Fruit fly (Drosophila melanogaster) whole organism, embryonic: ENCODE measurements around the gene Spn28B.

Experiments used
- Bgb ChIP-seq: fragments of 200-800 bp; sonication (Bioruptor generic); IDR thresholded peaks from 2 replicates; pipeline ENCODE4 v1.3.6; 2022; ENCODE audit warnings: missing biosample characterization, missing genetic modification characterization; ENCODE audit not compliant: partially characterized antibody
- CG10147 ChIP-seq: fragments of 200-800 bp; sonication (Bioruptor generic); optimal IDR thresholded peaks from 2 replicates; lab custom pipeline; 2019; ENCODE audit warnings: missing biosample characterization, mild to moderate bottlenecking, missing genetic modification characterization, moderate library complexity
- CG11560 ChIP-seq: fragments of 200-800 bp; sonication (Bioruptor generic); IDR thresholded peaks from 3 replicates; pipeline ENCODE4 v1.3.6; 2022; ENCODE audit warnings: missing biosample characterization, missing genetic modification characterization
- CG13296 ChIP-seq: fragments of 200-800 bp; sonication (Bioruptor generic); optimal IDR thresholded peaks from 3 replicates; lab custom pipeline; 2018; ENCODE audit warnings: missing biosample characterization, mild to moderate bottlenecking, missing genetic modification characterization
- CG13624 ChIP-seq: fragments of 200-800 bp; sonication (Bioruptor generic); optimal IDR thresholded peaks from 2 replicates; lab custom pipeline; 2016; ENCODE audit warnings: missing biosample characterization, missing genetic modification characterization
- CG13894 ChIP-seq: fragments of 200-800 bp; sonication (Bioruptor generic); optimal IDR thresholded peaks from 3 replicates; lab custom pipeline; 2018; ENCODE audit warnings: missing biosample characterization, mild to moderate bottlenecking, missing genetic modification characterization, moderate library complexity
- CG1529 ChIP-seq: fragments of 200-800 bp; sonication (Bioruptor generic); optimal IDR thresholded peaks from 3 replicates; lab custom pipeline; 2018; ENCODE audit warnings: missing biosample characterization, missing genetic modification characterization
- CG17361 ChIP-seq: fragments of 200-800 bp; sonication (Bioruptor generic); IDR thresholded peaks from 3 replicates; pipeline ENCODE4 v1.3.6; 2022; ENCODE audit warnings: missing biosample characterization, missing genetic modification characterization
- CG17829 ChIP-seq: fragments of 200-800 bp; optimal IDR thresholded peaks from 2 replicates; lab custom pipeline; 2019; ENCODE audit warnings: missing biosample characterization, mild to moderate bottlenecking, missing genetic modification characterization, moderate library complexity
- CG17912 ChIP-seq: fragments of 200-800 bp; sonication (Bioruptor generic); optimal IDR thresholded peaks from 2 replicates; lab custom pipeline; 2018; ENCODE audit warnings: missing biosample characterization, mild to moderate bottlenecking, missing genetic modification characterization
- CG1792 ChIP-seq: fragments of 200-800 bp; sonication (Bioruptor generic); optimal IDR thresholded peaks from 2 replicates; lab custom pipeline; 2016; ENCODE audit warnings: missing biosample characterization, missing genetic modification characterization
- CG18599 ChIP-seq: fragments of 200-800 bp; sonication (Bioruptor generic); optimal IDR thresholded peaks from 3 replicates; lab custom pipeline; 2017; ENCODE audit warnings: missing biosample characterization, missing genetic modification characterization, mild to moderate bottlenecking, moderate library complexity, missing genetic modification reagents
- CG2199 ChIP-seq: fragments of 200-800 bp; sonication (Bioruptor generic); IDR thresholded peaks from 3 replicates; pipeline ENCODE4 v1.3.6; 2022; ENCODE audit warnings: missing biosample characterization, missing genetic modification characterization
- CG2712 ChIP-seq: fragments of 200-800 bp; optimal IDR thresholded peaks from 3 replicates; lab custom pipeline; 2019; ENCODE audit warnings: missing biosample characterization, mild to moderate bottlenecking, missing genetic modification characterization, moderate library complexity
- CG3847 ChIP-seq: fragments of 200-800 bp; sonication (Bioruptor generic); IDR thresholded peaks from 2 replicates; pipeline ENCODE4 v1.3.6; 2022; ENCODE audit warnings: missing biosample characterization, missing genetic modification characterization
- CG42726 ChIP-seq: fragments of 200-800 bp; sonication (Bioruptor generic); IDR thresholded peaks from 2 replicates; pipeline ENCODE4 v1.3.6; 2022; ENCODE audit warnings: missing biosample characterization, missing genetic modification characterization; ENCODE audit not compliant: partially characterized antibody
- CG6254 ChIP-seq: fragments of 200-800 bp; sonication (Bioruptor generic); optimal IDR thresholded peaks from 3 replicates; lab custom pipeline; 2017; ENCODE audit warnings: mild to moderate bottlenecking, missing biosample characterization, missing genetic modification reagents, missing genetic modification characterization
- CG6689 ChIP-seq: fragments of 200-800 bp; sonication (Bioruptor generic); IDR thresholded peaks from 2 replicates; pipeline ENCODE4 v1.3.6; 2022; ENCODE audit warnings: missing biosample characterization, missing genetic modification characterization
- CG7372 ChIP-seq: fragments of 200-800 bp; sonication (Bioruptor generic); IDR thresholded peaks from 2 replicates; pipeline ENCODE4 v1.3.6; 2022; ENCODE audit warnings: missing biosample characterization, missing genetic modification characterization
- CG7786 ChIP-seq: fragments of 200-800 bp; sonication (Bioruptor generic); optimal IDR thresholded peaks from 2 replicates; lab custom pipeline; 2016; ENCODE audit warnings: missing biosample characterization, missing genetic modification characterization
- CG8281 ChIP-seq: fragments of 200-800 bp; sonication (Bioruptor generic); optimal IDR thresholded peaks from 2 replicates; lab custom pipeline; 2018; ENCODE audit warnings: missing biosample characterization, mild to moderate bottlenecking, missing genetic modification characterization, moderate library complexity
- CG8924 ChIP-seq: fragments of 200-800 bp; optimal IDR thresholded peaks from 3 replicates; lab custom pipeline; 2019; ENCODE audit warnings: missing biosample characterization, mild to moderate bottlenecking, missing genetic modification characterization, moderate library complexity
- CG9817 ChIP-seq: fragments of 200-800 bp; sonication (Bioruptor generic); optimal IDR thresholded peaks from 2 replicates; lab custom pipeline; 2018; ENCODE audit warnings: missing biosample characterization, mild to moderate bottlenecking, missing genetic modification characterization, moderate library complexity
- CoRest ChIP-seq: fragments of 200-800 bp; sonication (Bioruptor generic); optimal IDR thresholded peaks from 3 replicates; lab custom pipeline; 2018; ENCODE audit warnings: missing biosample characterization, mild to moderate bottlenecking, missing genetic modification characterization, moderate library complexity
- Hand ChIP-seq: fragments of 200-800 bp; sonication (Bioruptor generic); optimal IDR thresholded peaks from 2 replicates; lab custom pipeline; 2017; ENCODE audit warnings: mild to moderate bottlenecking, missing biosample characterization, missing genetic modification reagents, missing genetic modification characterization
- Kr ChIP-seq: fragments of 200-800 bp; sonication (Bioruptor generic); optimal IDR thresholded peaks from 2 replicates; lab custom pipeline; 2017; ENCODE audit warnings: missing biosample characterization, mild to moderate bottlenecking, missing genetic modification characterization
- Max ChIP-seq: fragments of 200-800 bp; sonication (Bioruptor generic); optimal IDR thresholded peaks from 2 replicates; lab custom pipeline; 2016; ENCODE audit warnings: missing biosample characterization, mild to moderate bottlenecking, missing genetic modification characterization
- Ptx1 ChIP-seq: fragments of 200-800 bp; sonication (Bioruptor generic); IDR thresholded peaks from 2 replicates; pipeline ENCODE4 v1.3.6; 2022; ENCODE audit warnings: missing biosample characterization, missing genetic modification characterization
- Rx ChIP-seq: fragments of 200-800 bp; sonication (Bioruptor generic); IDR thresholded peaks from 2 replicates; pipeline ENCODE4 v1.3.6; 2022; ENCODE audit warnings: missing biosample characterization, missing genetic modification characterization
- Sox100B ChIP-seq: fragments of 200-800 bp; sonication (Bioruptor generic); optimal IDR thresholded peaks from 3 replicates; lab custom pipeline; 2018; ENCODE audit warnings: missing biosample characterization, mild to moderate bottlenecking, missing genetic modification characterization
- Tbp ChIP-seq: fragments of >200 bp; optimal IDR thresholded peaks from 2 replicates; lab custom pipeline; 2018; ENCODE audit warnings: missing biosample characterization, missing genetic modification characterization
- Vsx1 ChIP-seq: fragments of 200-800 bp; sonication (Bioruptor generic); optimal IDR thresholded peaks from 2 replicates; lab custom pipeline; 2017; ENCODE audit warnings: missing biosample characterization, mild to moderate bottlenecking, missing genetic modification characterization, missing genetic modification reagents
- YL-1 ChIP-seq: fragments of 200-800 bp; sonication (Bioruptor generic); optimal IDR thresholded peaks from 3 replicates; lab custom pipeline; 2017; ENCODE audit warnings: missing biosample characterization, mild to moderate bottlenecking, missing genetic modification characterization
- abd-A ChIP-seq: fragments of 200-800 bp; sonication (Bioruptor generic); optimal IDR thresholded peaks from 3 replicates; lab custom pipeline; 2019; ENCODE audit warnings: missing biosample characterization, mild to moderate bottlenecking, missing genetic modification characterization, moderate library complexity
- ara ChIP-seq: fragments of 200-800 bp; sonication (Bioruptor generic); IDR thresholded peaks from 2 replicates; pipeline ENCODE4 v1.3.6; 2022; ENCODE audit warnings: missing biosample characterization, missing genetic modification characterization
- btn ChIP-seq: fragments of 200-800 bp; sonication (Bioruptor generic); optimal IDR thresholded peaks from 2 replicates; lab custom pipeline; 2016; ENCODE audit warnings: missing biosample characterization, missing genetic modification characterization
- cad ChIP-seq: fragments of >200 bp; optimal IDR thresholded peaks from 2 replicates; lab custom pipeline; 2017; ENCODE audit warnings: missing biosample characterization, missing genetic modification characterization
- danr ChIP-seq: fragments of 200-800 bp; sonication (Bioruptor generic); IDR thresholded peaks from 2 replicates; pipeline ENCODE4 v1.3.6; 2022; ENCODE audit warnings: missing biosample characterization, missing genetic modification characterization
- ewg ChIP-seq: fragments of 200-800 bp; sonication (Bioruptor generic); optimal IDR thresholded peaks from 3 replicates; lab custom pipeline; 2017; ENCODE audit warnings: mild to moderate bottlenecking, missing biosample characterization, missing genetic modification reagents, missing genetic modification characterization
- gce ChIP-seq: fragments of 200-800 bp; sonication (Bioruptor generic); IDR thresholded peaks from 3 replicates; pipeline ENCODE4 v1.3.6; 2022; ENCODE audit warnings: missing biosample characterization, missing genetic modification characterization
- nerfin-1 ChIP-seq: fragments of 200-800 bp; sonication (Bioruptor generic); optimal IDR thresholded peaks from 3 replicates; lab custom pipeline; 2019; ENCODE audit warnings: missing biosample characterization, mild to moderate bottlenecking, missing genetic modification characterization, moderate library complexity
- nom ChIP-seq: fragments of 200-800 bp; sonication (Bioruptor generic); optimal IDR thresholded peaks from 2 replicates; lab custom pipeline; 2017; ENCODE audit warnings: missing biosample characterization, missing genetic modification characterization, mild to moderate bottlenecking, moderate library complexity, missing genetic modification reagents
- otp ChIP-seq: fragments of 200-800 bp; sonication (Bioruptor generic); IDR thresholded peaks from 3 replicates; pipeline ENCODE4, ENCODE4 v1.3.6; 2022; ENCODE audit warnings: missing biosample characterization, missing genetic modification characterization
- pzg ChIP-seq: fragments of 200-800 bp; sonication (Bioruptor generic); optimal IDR thresholded peaks from 3 replicates; lab custom pipeline; 2018; ENCODE audit warnings: missing biosample characterization, mild to moderate bottlenecking, missing genetic modification characterization, moderate library complexity
- salm ChIP-seq: fragments of 200-800 bp; sonication (Bioruptor generic); optimal IDR thresholded peaks from 2 replicates; lab custom pipeline; 2018; ENCODE audit warnings: missing biosample characterization, mild to moderate bottlenecking, missing genetic modification characterization
- schlank ChIP-seq: fragments of 200-800 bp; sonication (Bioruptor generic); optimal IDR thresholded peaks from 2 replicates; lab custom pipeline; 2018; ENCODE audit warnings: missing biosample characterization, mild to moderate bottlenecking, missing genetic modification characterization
- sisA ChIP-seq: fragments of 200-800 bp; sonication (Bioruptor generic); IDR thresholded peaks from 2 replicates; pipeline ENCODE4 v1.3.6; 2022; ENCODE audit warnings: missing biosample characterization, missing genetic modification characterization
- so ChIP-seq: fragments of 200-800 bp; sonication (Bioruptor generic); IDR thresholded peaks from 3 replicates; pipeline ENCODE4 v1.3.6; 2022; ENCODE audit warnings: missing biosample characterization, missing genetic modification characterization
- sqz ChIP-seq: fragments of 200-800 bp; sonication (Bioruptor generic); optimal IDR thresholded peaks from 3 replicates; lab custom pipeline; 2018; ENCODE audit warnings: missing biosample characterization, mild to moderate bottlenecking, missing genetic modification characterization
- stc ChIP-seq: fragments of 200-800 bp; sonication (Bioruptor generic); IDR thresholded peaks from 2 replicates; pipeline ENCODE4 v1.3.6; 2022; ENCODE audit warnings: missing biosample characterization, missing genetic modification characterization
- tio ChIP-seq: fragments of 200-800 bp; sonication (Bioruptor generic); optimal IDR thresholded peaks from 2 replicates; lab custom pipeline; 2017; ENCODE audit warnings: missing biosample characterization, missing genetic modification characterization, inconsistent platforms
- unc-4 ChIP-seq: fragments of 200-800 bp; sonication (Bioruptor generic); IDR thresholded peaks from 2 replicates; pipeline ENCODE4 v1.3.6; 2022; ENCODE audit warnings: missing biosample characterization, missing genetic modification characterization; ENCODE audit not compliant: partially characterized antibody

Gene Spn28B

dm6 chr2L:7601875-7602274, 20.2 kb downstream of the Spn28B start (continued):
- TF ChIP-seq Tbp (no peak), nom (no peak), salm (tag; lab: Kevin White, UChicago) (no peak), Hand (GFP tag; lab: Kevin White, UChicago) (no peak), CG8281 (tag; lab: Kevin White, UChicago) (no peak), unc-4 (GFP tag; lab: Robert Waterston, UW) (no peak), abd-A (tag; lab: Kevin White, UChicago) (no peak), CG7786 (GFP tag; lab: Kevin White, UChicago) (no peak), CG6254 (GFP tag; lab: Kevin White, UChicago) (no peak), CG42726 (no peak), CoRest (peak; percentile 33), stc (GFP tag; lab: Robert Waterston, UW) (no peak), CG7372 (GFP tag; lab: Robert Waterston, UW) (no peak), Sox100B (GFP tag; lab: Kevin White, UChicago) (no peak), ara (GFP tag; lab: Robert Waterston, UW) (0 out of 2 replicates have a peak, but pooled peaks have one; percentile 10), nerfin-1 (tag; lab: Kevin White, UChicago) (no peak), CG9817 (tag; lab: Kevin White, UChicago) (no peak), sqz (no peak), pzg (GFP tag; lab: Kevin White, UChicago) (no peak), Bgb (GFP tag; lab: Robert Waterston, UW) (no peak), tio (GFP tag; lab: Kevin White, UChicago) (no peak), CG18599 (peak; percentile 39), sisA (GFP tag; lab: Robert Waterston, UW) (no peak), CG3847 (GFP tag; lab: Robert Waterston, UW) (peak; percentile 38; the same call in 1 of the 2 replicates), CG13624 (GFP tag; lab: Kevin White, UChicago) (peak; percentile 48), otp (GFP tag; lab: Robert Waterston, UW) (no peak), CG13894 (no peak), so (GFP tag; lab: Robert Waterston, UW) (no peak), Rx (GFP tag; lab: Robert Waterston, UW) (no peak), CG6689 (no peak), CG1529 (GFP tag; lab: Kevin White, UChicago) (no peak), danr (GFP tag; lab: Robert Waterston, UW) (no peak), schlank (no peak), CG17912 (GFP tag; lab: Kevin White, UChicago) (no peak), CG2199 (GFP tag; lab: Robert Waterston, UW) (no peak), CG11560 (tag; lab: Robert Waterston, UW) (no peak), CG17829 (no peak), CG10147 (GFP tag; lab: Kevin White, UChicago) (peak; percentile 46), CG1792 (GFP tag; lab: Kevin White, UChicago) (no peak), Kr (GFP tag; lab: Kevin White, UChicago) (no peak), Ptx1 (0 out of 2 replicates have a peak, but pooled peaks have one; percentile 7), ewg (GFP tag; lab: Kevin White, UChicago) (no peak), CG2712 (tag; lab: Kevin White, UChicago) (peak; percentile 31), CG8924 (tag; lab: Kevin White, UChicago) (peak; percentile 13), CG17361 (GFP tag; lab: Robert Waterston, UW) (no peak), CG13296 (GFP tag; lab: Kevin White, UChicago) (no peak), Max (GFP tag; lab: Kevin White, UChicago) (no peak), btn (no peak), cad (GFP tag; lab: Kevin White, UChicago) (no peak), YL-1 (GFP tag; lab: Kevin White, UChicago) (no peak), gce (GFP tag; lab: Robert Waterston, UW) (no peak), Vsx1 (GFP tag; lab: Kevin White, UChicago) (no peak)
